Fruit fly (Drosophila melanogaster): Measurements from ENCODE around the gene CG42821.

The CG42821 gene

dm6 chr3R:17401289-17401752, 11.6 kb upstream of the CG42821 start:
- peak; percentile 89 for TF ChIP-seq N (GFP tag; optimal IDR thresholded peaks at IDR 0.05)
- no peak for TF ChIP-seq Sp1 (GFP tag; optimal IDR thresholded peaks at IDR 0.05)
- peak; percentile 12 for TF ChIP-seq dsf (GFP tag; optimal IDR thresholded peaks at IDR 0.05; ENCODE audit: borderline replicate concordance)
- TF ChIP-seq psq (GFP tag; optimal IDR thresholded peaks at IDR 0.05), result no peak
- no peak for TF ChIP-seq GATAd (GFP tag; optimal IDR thresholded peaks at IDR 0.05)
- no peak for TF ChIP-seq Hr83 (GFP tag; optimal IDR thresholded peaks at IDR 0.05; ENCODE audit: poor library complexity, severe bottlenecking)
- peak; percentile 45 for TF ChIP-seq fru (GFP tag; optimal IDR thresholded peaks at IDR 0.05)
- no peak for TF ChIP-seq CrebA (GFP tag; optimal IDR thresholded peaks at IDR 0.05; ENCODE audit: borderline replicate concordance)
- peak in 1 of 2 experiments; percentile 45 for TF ChIP-seq foxo (GFP tag; optimal IDR thresholded peaks at IDR 0.05)
- TF ChIP-seq Mio (GFP tag; optimal IDR thresholded peaks at IDR 0.05), result no peak
- peak; percentile 34 for TF ChIP-seq Hnf4 (GFP tag; optimal IDR thresholded peaks at IDR 0.05)
- TF ChIP-seq jim (GFP tag; optimal IDR thresholded peaks at IDR 0.05), result no peak
- peak; percentile 32 for TF ChIP-seq h (GFP tag; optimal IDR thresholded peaks at IDR 0.05)
- no peak for TF ChIP-seq lola (GFP tag; optimal IDR thresholded peaks at IDR 0.05)
- TF ChIP-seq Vsx2 (GFP tag; optimal IDR thresholded peaks at IDR 0.05; ENCODE audit: partially characterized antibody), result no peak
- no peak for TF ChIP-seq Jra (GFP tag; optimal IDR thresholded peaks at IDR 0.05)
- peak; percentile 24 for TF ChIP-seq HLH106 (tag; optimal IDR thresholded peaks at IDR 0.05)
- no peak for TF ChIP-seq dl (GFP tag; optimal IDR thresholded peaks at IDR 0.05; ENCODE audit: insufficient read depth in 1 of 2, partially characterized antibody in 2 of 2)
- peak; percentile 35 for TF ChIP-seq woc (GFP tag; optimal IDR thresholded peaks at IDR 0.05)
- no peak for TF ChIP-seq Myc (optimal IDR thresholded peaks at IDR 0.05)
- no peak for TF ChIP-seq Hr78 (GFP tag; optimal IDR thresholded peaks at IDR 0.05)
- no peak for TF ChIP-seq OdsH (GFP tag; optimal IDR thresholded peaks at IDR 0.05)
- TF ChIP-seq br (GFP tag; optimal IDR thresholded peaks at IDR 0.05), result no peak
- TF ChIP-seq Rel (GFP tag; optimal IDR thresholded peaks at IDR 0.05), result no peak
- TF ChIP-seq Rel (tag; optimal IDR thresholded peaks at IDR 0.05), result peak; percentile 29
- peak; percentile 35 for TF ChIP-seq rgr (GFP tag; optimal IDR thresholded peaks at IDR 0.05)
- TF ChIP-seq ey (GFP tag; optimal IDR thresholded peaks at IDR 0.05), result peak; percentile 21
- TF ChIP-seq sage (GFP tag; optimal IDR thresholded peaks at IDR 0.05), result no peak
- TF ChIP-seq CG9705 (GFP tag; optimal IDR thresholded peaks at IDR 0.05), result no peak
- no peak for TF ChIP-seq dmrt93B (GFP tag; optimal IDR thresholded peaks at IDR 0.05)
- no peak for TF ChIP-seq CG32264 (GFP tag; optimal IDR thresholded peaks at IDR 0.05)
- no peak for TF ChIP-seq Dfd (GFP tag; optimal IDR thresholded peaks at IDR 0.05)
- peak; percentile 77 for TF ChIP-seq tai (GFP tag; optimal IDR thresholded peaks at IDR 0.05)
- TF ChIP-seq pan (optimal IDR thresholded peaks at IDR 0.05), result no peak
- TF ChIP-seq brk (GFP tag; optimal IDR thresholded peaks at IDR 0.05), result peak; percentile 45
- no peak for TF ChIP-seq Dif (GFP tag; optimal IDR thresholded peaks at IDR 0.05; ENCODE audit: partially characterized antibody)
- peak; percentile 35 for TF ChIP-seq sv (GFP tag; optimal IDR thresholded peaks at IDR 0.05)
- no peak for TF ChIP-seq usp (GFP tag; optimal IDR thresholded peaks at IDR 0.05)
- no peak for TF ChIP-seq Abd-B (GFP tag; optimal IDR thresholded peaks at IDR 0.05)

- TF ChIP-seq rgr (GFP tag; optimal IDR thresholded peaks at IDR 0.05), result peak; percentile 54
- TF ChIP-seq dmrt93B (GFP tag; optimal IDR thresholded peaks at IDR 0.05), result peak; percentile 25
- TF ChIP-seq Dfd (GFP tag; optimal IDR thresholded peaks at IDR 0.05), result no peak
- TF ChIP-seq sage (GFP tag; optimal IDR thresholded peaks at IDR 0.05), result no peak
- peak in 1 of 2 experiments; percentile 57 for TF ChIP-seq foxo (GFP tag; optimal IDR thresholded peaks at IDR 0.05)
- no peak for TF ChIP-seq N (GFP tag; optimal IDR thresholded peaks at IDR 0.05)
- no peak for TF ChIP-seq Hr78 (GFP tag; optimal IDR thresholded peaks at IDR 0.05)
- peak; percentile 50 for TF ChIP-seq h (GFP tag; optimal IDR thresholded peaks at IDR 0.05)
- peak; percentile 26 for TF ChIP-seq psq (GFP tag; optimal IDR thresholded peaks at IDR 0.05)
- TF ChIP-seq OdsH (GFP tag; optimal IDR thresholded peaks at IDR 0.05), result peak; percentile 35
- TF ChIP-seq Myc (optimal IDR thresholded peaks at IDR 0.05), result peak; percentile 32
- TF ChIP-seq fru (GFP tag; optimal IDR thresholded peaks at IDR 0.05), result peak; percentile 24
- peak; percentile 39 for TF ChIP-seq ey (GFP tag; optimal IDR thresholded peaks at IDR 0.05)
- no peak for TF ChIP-seq Hnf4 (GFP tag; optimal IDR thresholded peaks at IDR 0.05)
- no peak for TF ChIP-seq Jra (GFP tag; optimal IDR thresholded peaks at IDR 0.05)
- TF ChIP-seq HLH106 (tag; optimal IDR thresholded peaks at IDR 0.05), result peak; percentile 29
- TF ChIP-seq Hr83 (GFP tag; optimal IDR thresholded peaks at IDR 0.05; ENCODE audit: poor library complexity, severe bottlenecking), result peak; percentile 64
- TF ChIP-seq br (GFP tag; optimal IDR thresholded peaks at IDR 0.05), result peak; percentile 48
- TF ChIP-seq sv (GFP tag; optimal IDR thresholded peaks at IDR 0.05), result peak; percentile 33
- no peak for TF ChIP-seq Dif (GFP tag; optimal IDR thresholded peaks at IDR 0.05; ENCODE audit: partially characterized antibody)
These were observed 10.4 kb upstream of the CG42821 start, which contains the start of gene Sur-8 for dm6 chr3R:17402434-17402833. Gene Sur-8 (minus strand): TSS chr3R:17402515.
